Worm (Caenorhabditis elegans): ENCODE measurements around the gene nlp-46.
A peak's percentile ranks its signal among the peaks of the same experiment; 100 is the strongest.

nlp-46 gene

DNA sequence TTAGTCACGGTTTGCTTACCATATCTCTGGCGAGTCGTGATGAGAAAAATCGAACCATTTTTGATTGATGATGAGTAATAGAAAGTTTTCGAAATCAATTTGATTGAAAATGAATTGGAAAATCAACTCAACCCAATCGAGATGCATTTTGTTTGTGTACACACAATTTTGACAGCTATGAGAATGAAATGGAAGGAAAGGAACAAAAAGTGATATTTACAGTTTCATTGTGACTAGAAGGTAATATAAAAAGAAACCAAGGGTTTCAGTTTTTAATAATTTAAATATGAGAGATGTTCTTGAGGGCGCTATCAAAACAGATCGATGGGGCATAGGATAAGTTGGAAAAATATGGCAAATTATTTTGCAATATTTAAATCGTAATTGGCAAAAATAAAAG is 11.1 kb upstream of the nlp-46 start, which contains the start of gene cal-1:
cal-1 (minus strand) TSS at position 101 of the 400 bp plus-strand sequence.
- no peak for TF ChIP-seq lin-32 (GFP tag; optimal IDR thresholded peaks at IDR 0.05)
- TF ChIP-seq ceh-39 (tag; optimal IDR thresholded peaks at IDR 0.05) = no peak

DNA sequence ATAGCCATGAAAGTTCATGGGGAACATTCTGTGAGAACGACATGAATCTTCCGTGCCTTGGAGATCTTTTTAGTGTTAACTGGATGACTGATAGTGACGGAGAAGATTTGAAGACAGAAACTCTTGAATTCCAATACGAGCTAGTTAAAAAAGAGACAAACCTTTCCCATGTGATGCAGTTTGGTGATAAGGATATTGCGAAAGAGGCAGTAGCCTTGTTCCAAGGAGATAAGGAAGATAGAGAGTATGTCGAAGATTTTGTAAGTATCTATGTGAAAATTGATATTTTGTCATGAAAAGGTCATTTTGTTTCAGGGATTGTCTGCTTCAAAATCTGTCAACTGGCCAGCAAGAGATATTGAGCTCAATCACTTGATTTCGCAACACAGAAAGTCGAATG is 7.8 kb upstream of the nlp-46 start:
- TF ChIP-seq tbx-8 (GFP tag; optimal IDR thresholded peaks at IDR 0.05) = no peak
- TF ChIP-seq cnd-1 (tag; optimal IDR thresholded peaks at IDR 0.05) = no peak
- TF ChIP-seq mab-5 (tag; optimal IDR thresholded peaks at IDR 0.05) = no peak
- TF ChIP-seq M03D4.4 (tag; optimal IDR thresholded peaks at IDR 0.05) = no peak
- TF ChIP-seq nhr-237 (tag; optimal IDR thresholded peaks at IDR 0.05) = no peak
- no peak for TF ChIP-seq unc-120 (tag; optimal IDR thresholded peaks at IDR 0.05; ENCODE audit: poor library complexity, severe bottlenecking)
- TF ChIP-seq sptf-1 (tag; optimal IDR thresholded peaks at IDR 0.05) = no peak

DNA sequence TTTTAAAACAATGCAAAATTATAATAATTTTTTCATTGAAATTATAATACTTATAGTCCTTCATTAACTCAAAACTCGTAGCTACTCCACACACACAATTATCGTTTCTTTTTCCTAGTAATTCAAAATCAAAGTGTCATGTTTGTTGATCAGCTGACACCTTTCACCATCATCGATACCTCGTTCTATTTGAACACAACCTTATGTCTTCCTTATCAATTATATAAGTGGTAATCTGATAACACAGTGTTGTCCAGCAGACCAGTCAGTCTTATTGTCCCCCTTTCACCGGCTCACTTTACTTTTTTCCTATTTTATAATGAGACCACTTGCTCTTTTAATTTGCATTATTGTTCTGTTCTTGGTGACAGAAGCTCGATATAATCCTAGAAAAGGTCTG is 6.7 kb upstream of the nlp-46 start, which contains the start of the genes T28H10.2 and lgmn-1:
T28H10.2 (minus strand) TSS at position 177 of the 400 bp plus-strand sequence.
lgmn-1 (plus strand) TSS at position 284 of the 400 bp plus-strand sequence.
- no peak for TF ChIP-seq lin-13 (tag; optimal IDR thresholded peaks at IDR 0.05)
- no peak for TF ChIP-seq nhr-28 (tag; optimal IDR thresholded peaks at IDR 0.05)
- no peak for TF ChIP-seq sptf-1 (tag; optimal IDR thresholded peaks at IDR 0.05)
- no peak for TF ChIP-seq sem-2 (GFP tag; optimal IDR thresholded peaks at IDR 0.05)
- TF ChIP-seq unc-120 (tag; optimal IDR thresholded peaks at IDR 0.05; ENCODE audit: poor library complexity, severe bottlenecking) = no peak
- no peak for TF ChIP-seq pha-4 (tag; optimal IDR thresholded peaks at IDR 0.05)
- no peak for TF ChIP-seq ceh-83 (GFP tag; optimal IDR thresholded peaks at IDR 0.05)
- no peak for TF ChIP-seq mab-5 (tag; optimal IDR thresholded peaks at IDR 0.05)
- no peak for TF ChIP-seq mep-1 (tag; optimal IDR thresholded peaks at IDR 0.05)
- no peak for TF ChIP-seq mls-2 (tag; optimal IDR thresholded peaks at IDR 0.05)
- TF ChIP-seq hlh-1 (tag; optimal IDR thresholded peaks at IDR 0.05) = no peak
- TF ChIP-seq ces-1 (GFP tag; optimal IDR thresholded peaks at IDR 0.05) = no peak
- no peak for TF ChIP-seq flh-1 (GFP tag; optimal IDR thresholded peaks at IDR 0.05)
- no peak for TF ChIP-seq snpc-4 (tag; optimal IDR thresholded peaks at IDR 0.05)
- TF ChIP-seq unc-62 (GFP tag; optimal IDR thresholded peaks at IDR 0.05) = no peak
- no peak for TF ChIP-seq nhr-2 (tag; optimal IDR thresholded peaks at IDR 0.05)
- TF ChIP-seq tbx-8 (GFP tag; optimal IDR thresholded peaks at IDR 0.05) = no peak
- no peak for TF ChIP-seq M03D4.4 (tag; optimal IDR thresholded peaks at IDR 0.05)
- no peak for TF ChIP-seq elt-1 (tag; optimal IDR thresholded peaks at IDR 0.05; ENCODE audit: borderline replicate concordance, insufficient read depth)

ce11 chrV:12511946-12512345 is 5.9 kb upstream of the nlp-46 start:
- TF ChIP-seq ceh-43 (GFP tag; optimal IDR thresholded peaks at IDR 0.05) (no peak), ceh-39 (tag; optimal IDR thresholded peaks at IDR 0.05) (no peak), ztf-11 (tag; optimal IDR thresholded peaks at IDR 0.05) (no peak), elt-3 (tag; optimal IDR thresholded peaks at IDR 0.05) (no peak), unc-62 (GFP tag; optimal IDR thresholded peaks at IDR 0.05) (no peak), hlh-1 (tag; optimal IDR thresholded peaks at IDR 0.05) (no peak), lin-13 (tag; optimal IDR thresholded peaks at IDR 0.05) (no peak), tbx-8 (GFP tag; optimal IDR thresholded peaks at IDR 0.05) (no peak), cnd-1 (tag; optimal IDR thresholded peaks at IDR 0.05) (no peak), mep-1 (tag; optimal IDR thresholded peaks at IDR 0.05) (no peak), nhr-237 (tag; optimal IDR thresholded peaks at IDR 0.05) (no peak), ham-2 (GFP tag; optimal IDR thresholded peaks at IDR 0.05) (no peak), drap-1 (GFP tag; optimal IDR thresholded peaks at IDR 0.05) (no peak), M03D4.4 (tag; optimal IDR thresholded peaks at IDR 0.05) (no peak), zip-8 (tag; optimal IDR thresholded peaks at IDR 0.05) (no peak), nhr-76 (tag; optimal IDR thresholded peaks at IDR 0.05) (no peak), nhr-2 (tag; optimal IDR thresholded peaks at IDR 0.05) (no peak)

DNA sequence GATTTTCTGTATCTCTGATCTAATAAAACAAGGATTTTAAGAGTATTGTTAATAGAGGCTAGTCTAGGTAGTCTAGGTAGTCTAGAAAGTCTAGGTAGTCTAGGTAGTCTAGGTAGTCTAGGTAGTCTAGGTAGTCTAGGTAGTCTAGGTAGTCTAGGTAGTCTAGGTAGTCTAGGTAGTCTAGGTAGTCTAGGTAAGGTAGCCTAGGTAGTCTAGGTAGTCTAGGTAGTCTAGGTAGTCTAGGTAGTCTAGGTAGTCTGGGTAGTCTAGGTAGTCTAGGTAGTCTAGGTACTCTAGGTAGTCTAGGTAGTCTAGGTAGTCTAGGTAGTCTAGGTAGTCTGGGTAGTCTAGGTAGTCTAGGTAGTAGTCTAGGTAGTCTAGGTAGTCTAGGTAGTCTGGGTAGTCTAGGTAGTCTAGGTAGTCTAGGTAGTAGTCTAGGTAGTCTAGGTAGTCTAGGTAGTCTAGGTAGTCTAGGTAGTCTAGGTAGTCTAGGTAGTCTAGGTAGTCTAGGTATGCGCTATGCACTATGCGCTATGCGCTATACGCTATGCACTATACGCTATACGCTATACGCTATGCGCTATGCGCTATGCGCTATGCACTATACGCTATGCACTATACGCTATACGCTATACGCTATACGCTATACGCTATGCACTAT is 4.0 kb upstream of the nlp-46 start:
- TF ChIP-seq ham-2 (GFP tag; optimal IDR thresholded peaks at IDR 0.05) (peak; percentile 75), sem-2 (GFP tag; optimal IDR thresholded peaks at IDR 0.05) (peak; percentile 38), mls-2 (tag; optimal IDR thresholded peaks at IDR 0.05) (peak; percentile 77), lin-32 (GFP tag; optimal IDR thresholded peaks at IDR 0.05) (peak; percentile 66), ceh-83 (GFP tag; optimal IDR thresholded peaks at IDR 0.05) (peak; percentile 82), nhr-12 (tag; optimal IDR thresholded peaks at IDR 0.05) (peak; percentile 39), M03D4.4 (tag; optimal IDR thresholded peaks at IDR 0.05) (peak; percentile 70), sptf-1 (tag; optimal IDR thresholded peaks at IDR 0.05) (peak; percentile 96), unc-120 (tag; optimal IDR thresholded peaks at IDR 0.05; ENCODE audit: poor library complexity, severe bottlenecking) (peak; percentile 56), cnd-1 (tag; optimal IDR thresholded peaks at IDR 0.05) (peak; percentile 41), bed-3 (GFP tag; optimal IDR thresholded peaks at IDR 0.05) (peak; percentile 52), drap-1 (GFP tag; optimal IDR thresholded peaks at IDR 0.05) (peak; percentile 64)

All from whole organism, mixed stage, embryonic.